Worm (Caenorhabditis elegans) whole organism, late embryonic: ENCODE data around the gene fbxa-139.
A peak's percentile ranks its signal among the peaks of the same experiment; 100 is the strongest.
"Not testable (repeated sequence)": the region's sequence is repeated elsewhere in the genome, so short reads cannot be mapped to it uniquely, and the experiment has no call there.

ENCODE experiments used
- C38D4.7 ChIP-seq: fragments of 200-800 bp; sonication (Bioruptor generic); optimal IDR thresholded peaks from 2 replicates; lab custom pipeline; 2018; ENCODE audit warnings: mild to moderate bottlenecking, missing genetic modification characterization, moderate library complexity, missing compliant biosample characterization
- F13H6.1 ChIP-seq: sonication (generic microtip); optimal IDR thresholded peaks from 2 replicates; lab custom pipeline; 2016; ENCODE audit warnings: missing genetic modification characterization, missing compliant biosample characterization
- K09A11.1 ChIP-seq: sonication (generic microtip); optimal IDR thresholded peaks from 2 replicates; lab custom pipeline; 2017; ENCODE audit warnings: antibody characterized with exemption, mild to moderate bottlenecking, missing genetic modification characterization, missing compliant biosample characterization; ENCODE audit not compliant: insufficient read depth
- Y22D7AL.16 ChIP-seq: sonication (generic microtip); optimal IDR thresholded peaks from 2 replicates; lab custom pipeline; 2016; ENCODE audit warnings: missing genetic modification characterization, missing compliant biosample characterization
- ahr-1 ChIP-seq: sonication (generic microtip); optimal IDR thresholded peaks from 2 replicates; lab custom pipeline; 2016; ENCODE audit warnings: missing genetic modification characterization, missing compliant biosample characterization
- ceh-14 ChIP-seq: sonication (generic microtip); optimal IDR thresholded peaks from 2 replicates; lab custom pipeline; 2016; ENCODE audit warnings: missing genotype, missing genetic modification characterization, missing compliant biosample characterization
- ceh-18 ChIP-seq: sonication (generic microtip); optimal IDR thresholded peaks from 2 replicates; lab custom pipeline; 2016; ENCODE audit warnings: missing genetic modification characterization, missing compliant biosample characterization
- ceh-19 ChIP-seq: fragments of 200-800 bp; sonication (Bioruptor generic); optimal IDR thresholded peaks from 2 replicates; lab custom pipeline; 2018; ENCODE audit warnings: mild to moderate bottlenecking, missing genetic modification characterization, missing compliant biosample characterization
- ceh-22 ChIP-seq: sonication (generic microtip); optimal IDR thresholded peaks from 2 replicates; lab custom pipeline; 2017; ENCODE audit warnings: missing biosample characterization, missing genetic modification characterization
- ceh-31 ChIP-seq: sonication (generic microtip); optimal IDR thresholded peaks from 2 replicates; lab custom pipeline; 2016; ENCODE audit warnings: missing genetic modification characterization, missing compliant biosample characterization
- ceh-34 ChIP-seq: sonication (generic microtip); optimal IDR thresholded peaks from 2 replicates; lab custom pipeline; 2016; ENCODE audit warnings: mild to moderate bottlenecking, missing genetic modification characterization, missing compliant biosample characterization
- dmd-4 ChIP-seq: sonication (generic microtip); optimal IDR thresholded peaks from 2 replicates; lab custom pipeline; 2016; ENCODE audit warnings: borderline replicate concordance, missing genetic modification characterization, missing compliant biosample characterization
- ets-4 ChIP-seq: sonication (generic microtip); optimal IDR thresholded peaks from 2 replicates; lab custom pipeline; 2016; ENCODE audit warnings: missing genetic modification characterization, missing compliant biosample characterization
- fax-1 ChIP-seq: sonication (generic microtip); optimal IDR thresholded peaks from 2 replicates; lab custom pipeline; 2016; ENCODE audit warnings: missing genotype, missing genetic modification characterization, missing compliant biosample characterization
- hlh-6 ChIP-seq: sonication (generic microtip); optimal IDR thresholded peaks from 2 replicates; lab custom pipeline; 2016; ENCODE audit warnings: missing genotype, missing genetic modification characterization, missing compliant biosample characterization
- lim-6 ChIP-seq: sonication (generic microtip); optimal IDR thresholded peaks from 2 replicates; lab custom pipeline; 2016; ENCODE audit warnings: missing genetic modification characterization, missing compliant biosample characterization
- madf-2 ChIP-seq: sonication (generic microtip); optimal IDR thresholded peaks from 2 replicates; lab custom pipeline; 2017; ENCODE audit warnings: missing genetic modification characterization, missing compliant biosample characterization
- nfya-1 ChIP-seq: sonication (generic microtip); optimal IDR thresholded peaks from 2 replicates; lab custom pipeline; 2017; ENCODE audit warnings: missing genetic modification characterization, mild to moderate bottlenecking, missing compliant biosample characterization, antibody characterized with exemption, moderate library complexity
- nhr-232 ChIP-seq: sonication (generic microtip); optimal IDR thresholded peaks from 2 replicates; lab custom pipeline; 2016; ENCODE audit warnings: missing genetic modification characterization, missing compliant biosample characterization
- npax-4 ChIP-seq: sonication (generic microtip); optimal IDR thresholded peaks from 2 replicates; lab custom pipeline; 2016; ENCODE audit warnings: missing genetic modification characterization, missing compliant biosample characterization
- pat-9 ChIP-seq: fragments of 200-800 bp; sonication (Bioruptor generic); optimal IDR thresholded peaks from 2 replicates; lab custom pipeline; 2018; ENCODE audit warnings: mild to moderate bottlenecking, missing genetic modification characterization, moderate library complexity, missing compliant biosample characterization
- ref-2 ChIP-seq: sonication (generic microtip); optimal IDR thresholded peaks from 2 replicates; lab custom pipeline; 2016; ENCODE audit warnings: missing genetic modification characterization, missing compliant biosample characterization
- sox-2 ChIP-seq: fragments of 200-800 bp; sonication (Bioruptor generic); IDR thresholded peaks from 2 replicates; pipeline ENCODE4 v1.3.6; 2022; ENCODE audit warnings: missing genetic modification reagents, missing genetic modification characterization, missing compliant biosample characterization
- sox-4 ChIP-seq: sonication (generic microtip); optimal IDR thresholded peaks from 2 replicates; lab custom pipeline; 2017; ENCODE audit warnings: mild to moderate bottlenecking, missing genetic modification characterization, inconsistent platforms, missing compliant biosample characterization
- tbx-2 ChIP-seq: sonication (generic microtip); optimal IDR thresholded peaks from 2 replicates; lab custom pipeline; 2016; ENCODE audit warnings: missing genetic modification characterization, missing compliant biosample characterization
- tbx-7 ChIP-seq: sonication (generic microtip); optimal IDR thresholded peaks from 2 replicates; lab custom pipeline; 2016; ENCODE audit warnings: missing genotype, missing genetic modification characterization, missing compliant biosample characterization
- zip-5 ChIP-seq: sonication (generic microtip); optimal IDR thresholded peaks from 2 replicates; lab custom pipeline; 2016; ENCODE audit warnings: missing genetic modification characterization, missing compliant biosample characterization

fbxa-139 gene

ce11 chrV:15610350-15610940, 16.0 kb upstream of the fbxa-139 start, which contains the start of the genes fbxa-153 and str-12 (continued):
- TF ChIP-seq tbx-7 (tag; lab: Kevin White, UChicago) = no peak
- TF ChIP-seq ref-2 (tag; lab: Kevin White, UChicago) = peak; percentile 56
- peak; percentile 74 for TF ChIP-seq ceh-14 (tag; lab: Kevin White, UChicago)
- TF ChIP-seq K09A11.1 (tag; lab: Kevin White, UChicago) = no peak
- no peak for TF ChIP-seq ahr-1 (tag; lab: Kevin White, UChicago)

ce11 chrV:15605045-15605444, 10.6 kb upstream of the fbxa-139 start, which contains the start of gene fbxa-154:
Gene fbxa-154, minus strand, starts transcription at chrV:15605145.
- TF ChIP-seq fax-1 (tag; lab: Kevin White, UChicago) (no peak), ceh-18 (tag; lab: Kevin White, UChicago) (no peak), hlh-6 (tag; lab: Kevin White, UChicago) (no peak), sox-4 (tag; lab: Kevin White, UChicago) (no peak), ceh-22 (tag; lab: Kevin White, UChicago) (no peak), tbx-2 (tag; lab: Kevin White, UChicago) (no peak), nfya-1 (tag; lab: Kevin White, UChicago) (no peak), ceh-31 (no peak), sox-2 (no peak), lim-6 (no peak), madf-2 (no peak), nhr-232 (no peak), F13H6.1 (tag; lab: Kevin White, UChicago) (no peak), ceh-34 (tag; lab: Kevin White, UChicago) (no peak)

DNA sequence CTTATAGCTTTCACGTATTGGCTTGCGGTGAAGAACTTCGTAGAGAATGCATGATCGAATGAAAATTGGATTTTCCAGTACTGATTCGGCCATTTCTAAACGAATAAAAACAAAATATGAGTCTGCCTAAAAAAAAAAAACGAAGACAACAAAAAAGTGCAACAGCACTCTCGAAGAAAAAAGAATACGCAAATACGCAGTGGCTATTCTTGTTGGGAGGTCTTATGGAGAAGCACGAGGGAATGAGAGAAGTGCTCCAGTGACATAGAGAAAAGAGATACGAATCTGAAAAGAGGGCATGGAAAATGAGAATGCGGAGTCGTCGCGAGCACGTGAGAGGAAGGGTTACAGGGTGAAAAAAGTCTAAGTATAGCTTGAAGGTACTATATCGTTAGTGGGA, 7.8 kb upstream of the fbxa-139 start, which contains the start of gene fbxa-152:
TSS of gene fbxa-152 (minus strand) at position 101 of the 400 bp plus-strand sequence.
- no peak for TF ChIP-seq ceh-19
- no peak for TF ChIP-seq ceh-18 (tag; lab: Kevin White, UChicago)
- TF ChIP-seq C38D4.7 (GFP tag; lab: Kevin White, UChicago) = no peak
- TF ChIP-seq dmd-4 = no peak
- TF ChIP-seq sox-4 (tag; lab: Kevin White, UChicago) = no peak
- TF ChIP-seq sox-2 = no peak
- TF ChIP-seq pat-9 (tag; lab: Kevin White, UChicago) = no peak
- TF ChIP-seq Y22D7AL.16 (tag; lab: Kevin White, UChicago) = no peak

DNA sequence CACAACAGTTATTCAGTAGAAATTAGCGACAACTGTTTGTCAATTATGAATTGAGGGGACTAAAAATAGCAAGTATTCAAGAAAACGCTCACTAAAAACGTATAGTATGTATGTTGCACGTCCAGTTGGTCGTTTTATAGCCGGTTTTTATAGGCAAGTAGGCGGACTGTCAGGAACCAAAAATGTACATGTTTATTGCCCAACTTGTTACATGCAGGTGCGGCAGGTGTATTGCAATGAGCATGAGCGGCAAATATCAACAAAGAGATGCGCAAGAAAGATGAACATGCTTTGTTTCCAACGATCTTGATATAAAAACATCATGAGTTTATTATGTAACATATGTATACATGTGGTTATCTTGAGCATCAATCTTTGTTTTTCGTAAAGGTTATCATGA, 5.3 kb upstream of the fbxa-139 start, which contains the start of gene B0391.14:
TSS of gene B0391.14 (minus strand) at position 101 of the 400 bp plus-strand sequence.
- TF ChIP-seq zip-5, fax-1, ets-4 (tag; lab: Kevin White, UChicago): not testable (repeated sequence)

DNA sequence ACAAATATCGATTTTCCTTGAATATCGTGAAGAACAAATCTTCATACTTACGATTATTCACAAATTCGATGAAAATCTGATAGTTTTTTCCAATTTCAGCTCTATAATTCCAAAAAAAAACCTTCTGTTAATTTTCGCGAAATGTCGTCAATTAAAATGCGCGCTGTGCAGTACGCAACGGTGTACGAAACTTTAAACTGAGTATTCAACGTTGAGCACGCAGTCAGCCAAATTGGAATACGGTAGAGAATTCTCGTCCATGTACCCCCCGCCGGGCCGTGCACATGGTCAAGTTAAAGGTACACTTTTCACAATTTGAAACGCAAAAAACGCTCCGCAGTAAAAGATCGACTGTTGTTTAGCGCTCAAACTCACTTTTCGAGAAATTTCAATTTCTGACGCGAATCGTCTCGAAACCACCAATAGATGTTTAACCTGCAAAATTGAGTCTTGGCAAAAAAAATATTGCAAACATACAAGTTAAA, 4.2 kb downstream of the fbxa-139 start, which contains the start of gene F28F8.7:
TSS of gene F28F8.7 (minus strand) at position 435 of the 485 bp plus-strand sequence.
- TF ChIP-seq ref-2 (tag; lab: Kevin White, UChicago) = peak; percentile 29

- peak; percentile 30 for TF ChIP-seq nfya-1 (tag; lab: Kevin White, UChicago)
Observed at ce11 chrV:15581440-15581839, 13.0 kb downstream of the fbxa-139 start.

DNA sequence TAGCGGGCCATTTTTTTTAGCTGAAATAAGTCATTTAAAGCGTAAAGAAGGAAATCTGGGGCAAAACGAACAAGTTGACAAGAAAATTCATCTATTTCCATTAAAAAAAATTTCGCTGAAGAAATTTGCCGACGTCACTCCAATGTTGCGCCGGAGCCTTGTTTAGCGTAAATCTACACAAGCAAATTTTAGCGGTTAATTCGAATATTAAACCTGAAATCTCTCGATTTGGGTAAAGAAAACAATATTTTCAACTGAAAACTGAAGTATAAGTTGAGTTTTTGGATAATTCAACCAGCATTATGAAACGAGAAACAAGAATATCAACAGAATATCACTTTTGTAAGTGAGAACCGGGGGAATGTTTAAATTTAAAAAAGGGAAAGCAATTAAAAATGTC, 16.1 kb downstream of the fbxa-139 start, which contains the start of gene F28F8.9:
TSS of gene F28F8.9 (minus strand) at position 288 of the 400 bp plus-strand sequence.
- TF ChIP-seq npax-4 (tag; lab: Kevin White, UChicago) (no peak), nfya-1 (tag; lab: Kevin White, UChicago) (peak; percentile 31)
